Fruit fly (Drosophila melanogaster): ENCODE measurements around the gene AIF.

The AIF gene

dm6 chr2L:2171366-2172078 is 20.0 kb downstream of the AIF start (continued):
- no peak for TF ChIP-seq CG42726 (GFP tag; IDR thresholded peaks at IDR 0.05; ENCODE audit: partially characterized antibody)
- TF ChIP-seq CG13775 (GFP tag; optimal IDR thresholded peaks at IDR 0.05): peak; percentile 14
- TF ChIP-seq Med (GFP tag): peak; percentile 6
- TF ChIP-seq CG3407 (GFP tag; optimal IDR thresholded peaks at IDR 0.05): no peak
- peak; percentile 13 for TF ChIP-seq CG3281 (GFP tag; optimal IDR thresholded peaks at IDR 0.05)
- TF ChIP-seq CG33557 (GFP tag; optimal IDR thresholded peaks at IDR 0.05): no peak
- no peak for TF ChIP-seq CG31441 (GFP tag; IDR thresholded peaks at IDR 0.05)
- TF ChIP-seq CG18599 (GFP tag; optimal IDR thresholded peaks at IDR 0.05): peak; percentile 49
- TF ChIP-seq CG10147 (GFP tag; optimal IDR thresholded peaks at IDR 0.05): peak; percentile 27
- peak; percentile 25 for TF ChIP-seq ATbp (GFP tag; optimal IDR thresholded peaks at IDR 0.05)
- TF ChIP-seq rib (GFP tag; IDR thresholded peaks at IDR 0.05): 0 out of 2 replicates have a peak, but pooled peaks have one; percentile 29
- no peak for TF ChIP-seq Bgb (GFP tag; IDR thresholded peaks at IDR 0.05; ENCODE audit: partially characterized antibody)
- no peak for TF ChIP-seq ro (GFP tag; IDR thresholded peaks at IDR 0.05)
- no peak for TF ChIP-seq NfI (GFP tag; optimal IDR thresholded peaks at IDR 0.05)
- no peak for TF ChIP-seq Fer3 (tag; optimal IDR thresholded peaks at IDR 0.05)
- no peak for TF ChIP-seq Bdp1 (GFP tag; optimal IDR thresholded peaks at IDR 0.05)
- TF ChIP-seq Trl (optimal IDR thresholded peaks at IDR 0.05): no peak
- no peak for TF ChIP-seq Trl (GFP tag; optimal IDR thresholded peaks at IDR 0.05)
- peak; percentile 83 for TF ChIP-seq lab (GFP tag; optimal IDR thresholded peaks at IDR 0.05)
- no peak for TF ChIP-seq Usf (GFP tag; optimal IDR thresholded peaks at IDR 0.05)
- no peak for TF ChIP-seq CG4707 (GFP tag; optimal IDR thresholded peaks at IDR 0.05)
- no peak for TF ChIP-seq az2 (GFP tag; optimal IDR thresholded peaks at IDR 0.05)
- no peak for TF ChIP-seq CG8924 (tag; optimal IDR thresholded peaks at IDR 0.05)
- TF ChIP-seq ash1 (GFP tag; optimal IDR thresholded peaks at IDR 0.05): no peak
- peak; percentile 23 for TF ChIP-seq Hey (tag; optimal IDR thresholded peaks at IDR 0.05)
- no peak for TF ChIP-seq btn (GFP tag; optimal IDR thresholded peaks at IDR 0.05)
- TF ChIP-seq cas (GFP tag; IDR thresholded peaks at IDR 0.05): no peak
- TF ChIP-seq CG1602 (GFP tag; optimal IDR thresholded peaks at IDR 0.05): no peak
- no peak for TF ChIP-seq abd-A (tag; optimal IDR thresholded peaks at IDR 0.05)
- TF ChIP-seq GATAe (GFP tag; conservative IDR thresholded peaks at IDR 0.05): peak; percentile 77
- peak; percentile 22; the same call in 1 of the 2 replicates for TF ChIP-seq Poxn (GFP tag; IDR thresholded peaks at IDR 0.05)
- no peak for TF ChIP-seq CG12104 (GFP tag; optimal IDR thresholded peaks at IDR 0.05)
- peak; percentile 10 for TF ChIP-seq CoRest (tag; optimal IDR thresholded peaks at IDR 0.05)
- no peak for TF ChIP-seq Bteb2 (GFP tag; optimal IDR thresholded peaks at IDR 0.05)
- peak; percentile 56 for TF ChIP-seq caup (GFP tag; optimal IDR thresholded peaks at IDR 0.05; ENCODE audit: severe bottlenecking)
- TF ChIP-seq chinmo (GFP tag; IDR thresholded peaks at IDR 0.05; ENCODE audit: partially characterized antibody): peak; percentile 52; the same call in 1 of the 4 replicates
- no peak for TF ChIP-seq CG10431 (GFP tag; optimal IDR thresholded peaks at IDR 0.05)
- TF ChIP-seq jumu (GFP tag; optimal IDR thresholded peaks at IDR 0.05): no peak
- TF ChIP-seq HmgZ (tag; optimal IDR thresholded peaks at IDR 0.05): peak; percentile 29
- no peak for TF ChIP-seq zfh1 (GFP tag; IDR thresholded peaks at IDR 0.05)
- TF ChIP-seq exex (tag; optimal IDR thresholded peaks at IDR 0.05): peak; percentile 97
- TF ChIP-seq CG12071 (GFP tag; optimal IDR thresholded peaks at IDR 0.05): peak; percentile 3
- TF ChIP-seq corto (GFP tag; optimal IDR thresholded peaks at IDR 0.05): peak; percentile 11
- TF ChIP-seq sna (GFP tag; IDR thresholded peaks at IDR 0.05; ENCODE audit: partially characterized antibody): no peak
- no peak for TF ChIP-seq Hr78 (GFP tag; optimal IDR thresholded peaks at IDR 0.05)
- peak; percentile 20 for TF ChIP-seq D19A (tag; optimal IDR thresholded peaks at IDR 0.05)
- TF ChIP-seq PHDP (tag; optimal IDR thresholded peaks at IDR 0.05): no peak
- peak; percentile 71 for TF ChIP-seq CG10543 (GFP tag; optimal IDR thresholded peaks at IDR 0.05)
